Worm (Caenorhabditis elegans) whole organism, young adult: ENCODE measurements around the gene pes-10.

Source experiments
- F33H1.4 ChIP-seq: fragments of 200-800 bp; sonication (Bioruptor generic); IDR thresholded peaks from 2 replicates; pipeline ENCODE4 v1.3.6; 2022; ENCODE audit warnings: missing genetic modification reagents, missing genetic modification characterization, missing compliant biosample characterization
- F49E8.2 ChIP-seq: sonication (generic microtip); optimal IDR thresholded peaks from 3 replicates; lab custom pipeline; 2017; ENCODE audit warnings: missing genetic modification characterization, mild to moderate bottlenecking, missing compliant biosample characterization, antibody characterized with exemption, moderate library complexity; ENCODE audit not compliant: insufficient read depth
- ccch-3 ChIP-seq: fragments of 200-800 bp; sonication (Bioruptor generic); optimal IDR thresholded peaks from 2 replicates; lab custom pipeline; 2018; ENCODE audit warnings: mild to moderate bottlenecking, missing genetic modification characterization, missing compliant biosample characterization
- ets-4 ChIP-seq: fragments of 200-800 bp; sonication (Bioruptor generic); optimal IDR thresholded peaks from 2 replicates; lab custom pipeline; 2018; ENCODE audit warnings: mild to moderate bottlenecking, missing genetic modification characterization, missing compliant biosample characterization
- sea-2 ChIP-seq: fragments of 200-800 bp; sonication (Bioruptor generic); IDR thresholded peaks from 2 replicates; pipeline ENCODE4 v1.3.6; 2022; ENCODE audit warnings: missing genetic modification characterization, missing compliant biosample characterization
- snpc-4 ChIP-seq, 5 experiments: fragments of 150-350 bp in 1 of 5; sonication (generic microtip) in 4 of 5; optimal IDR thresholded peaks; 2 replicates each; lab custom pipeline; 2014 to 2018; ENCODE audit warnings: missing genetic modification characterization in 5 of 5, missing biosample characterization in 3 of 5, antibody characterized with exemption in 2 of 5, mild to moderate bottlenecking in 2 of 5, missing compliant biosample characterization in 2 of 5, missing genotype in 2 of 5, moderate library complexity in 2 of 5, missing genetic modification reagents in 1 of 5
- tlf-1 ChIP-seq: fragments of 200-800 bp; sonication (Bioruptor generic); optimal IDR thresholded peaks from 2 replicates; lab custom pipeline; 2018; ENCODE audit warnings: mild to moderate bottlenecking, missing genetic modification characterization, missing compliant biosample characterization
- xnd-1 ChIP-seq: sonication (generic microtip); optimal IDR thresholded peaks from 2 replicates; lab custom pipeline; 2016; ENCODE audit warnings: missing genotype, missing genetic modification reagents, missing genetic modification characterization, missing compliant biosample characterization

ce11 chrII:12892407-12892806 lies 44.8 kb upstream of the pes-10 start:
- TF ChIP-seq tlf-1 (GFP tag; lab: Kevin White, UChicago) (no peak), ets-4 (GFP tag; lab: Kevin White, UChicago) (no peak), snpc-4 (GFP tag; optimal IDR thresholded peaks at IDR 0.05; lab: Kevin White, UChicago) (no peak), snpc-4 (tag; optimal IDR thresholded peaks at IDR 0.05; lab: Kevin White, UChicago) (peak in 1 of 4 experiments; percentile 36), xnd-1 (tag; lab: Kevin White, UChicago) (no peak), sea-2 (GFP tag; lab: Robert Waterston, UW) (no peak), F49E8.2 (tag; lab: Kevin White, UChicago) (no peak), ccch-3 (GFP tag; lab: Kevin White, UChicago) (no peak), F33H1.4 (no peak)
